Worm (Caenorhabditis elegans): ENCODE measurements around the gene B0244.17.

Gene B0244.17

ce11 chrIII:5706077-5706627 lies 26.9 kb upstream of the B0244.17 start, which contains the start of gene rpl-23 (continued):
- TF ChIP-seq C34F6.9 (tag; optimal IDR thresholded peaks at IDR 0.05) (peak; percentile 97), sma-3 (GFP tag; optimal IDR thresholded peaks at IDR 0.05) (peak; percentile 88), lin-11 (tag; optimal IDR thresholded peaks at IDR 0.05) (peak; percentile 92), mdl-1 (tag; optimal IDR thresholded peaks at IDR 0.05) (peak in 1 of 2 experiments; percentile 29), ceh-16 (tag; optimal IDR thresholded peaks at IDR 0.05) (peak; percentile 55), elt-3 (tag; optimal IDR thresholded peaks at IDR 0.05) (no peak), snpc-4 (tag; optimal IDR thresholded peaks at IDR 0.05) (peak; percentile 72), nhr-129 (tag; optimal IDR thresholded peaks at IDR 0.05) (peak; percentile 98), lin-13 (GFP tag; optimal IDR thresholded peaks at IDR 0.05) (peak; percentile 96)

ce11 chrIII:5707546-5707945 lies 25.5 kb upstream of the B0244.17 start:
- TF ChIP-seq nhr-12 (tag; optimal IDR thresholded peaks at IDR 0.05) (no peak), nhr-10 (tag; optimal IDR thresholded peaks at IDR 0.05) (no peak), nhr-11 (tag; optimal IDR thresholded peaks at IDR 0.05) (no peak), ZK546.5 (tag; optimal IDR thresholded peaks at IDR 0.05) (no peak), nhr-237 (tag; optimal IDR thresholded peaks at IDR 0.05) (no peak), crh-2 (tag; optimal IDR thresholded peaks at IDR 0.05) (no peak), Y55F3AM.14 (GFP tag; optimal IDR thresholded peaks at IDR 0.05) (no peak), dmd-4 (tag; optimal IDR thresholded peaks at IDR 0.05) (no peak), F13H6.1 (tag; optimal IDR thresholded peaks at IDR 0.05) (no peak), peb-1 (tag; optimal IDR thresholded peaks at IDR 0.05) (no peak), sem-4 (tag; optimal IDR thresholded peaks at IDR 0.05) (no peak), blmp-1 (tag; optimal IDR thresholded peaks at IDR 0.05; ENCODE audit: insufficient read depth) (no peak), nhr-77 (tag; optimal IDR thresholded peaks at IDR 0.05) (no peak)

ce11 chrIII:5708024-5708423 lies 25.0 kb upstream of the B0244.17 start:
- TF ChIP-seq nhr-21 (tag; optimal IDR thresholded peaks at IDR 0.05) = no peak
- TF ChIP-seq nhr-129 (tag; optimal IDR thresholded peaks at IDR 0.05) = peak; percentile 50

ce11 chrIII:5709224-5709623 lies 23.8 kb upstream of the B0244.17 start, which contains the start of gene hpo-28:
Gene hpo-28, minus strand, starts transcription at chrIII:5709324.
- TF ChIP-seq nhr-129 (tag; optimal IDR thresholded peaks at IDR 0.05) = no peak
- TF ChIP-seq nhr-12 (tag; optimal IDR thresholded peaks at IDR 0.05) = no peak
- TF ChIP-seq unc-62 (GFP tag; optimal IDR thresholded peaks at IDR 0.05) = no peak
- no peak for TF ChIP-seq ama-1 (optimal IDR thresholded peaks at IDR 0.05)
- no peak for TF ChIP-seq nhr-21 (tag; optimal IDR thresholded peaks at IDR 0.05)
- no peak for TF ChIP-seq ztf-11 (tag; optimal IDR thresholded peaks at IDR 0.05)
- TF ChIP-seq nhr-237 (tag; optimal IDR thresholded peaks at IDR 0.05) = no peak
- no peak for TF ChIP-seq C34F6.9 (tag; optimal IDR thresholded peaks at IDR 0.05)
- no peak for TF ChIP-seq snpc-4 (tag; optimal IDR thresholded peaks at IDR 0.05)
- TF ChIP-seq zag-1 (tag; optimal IDR thresholded peaks at IDR 0.05) = no peak

ce11 chrIII:5710045-5710444 lies 23.0 kb upstream of the B0244.17 start, which contains the start of gene B0336.12:
Gene B0336.12, minus strand, starts transcription at chrIII:5710145.
- TF ChIP-seq nhr-77 (tag; optimal IDR thresholded peaks at IDR 0.05) (no peak), gmeb-1 (tag; optimal IDR thresholded peaks at IDR 0.05) (no peak), nhr-10 (tag; optimal IDR thresholded peaks at IDR 0.05) (no peak), F13H6.1 (tag; optimal IDR thresholded peaks at IDR 0.05) (no peak), crh-2 (tag; optimal IDR thresholded peaks at IDR 0.05) (no peak), unc-62 (GFP tag; optimal IDR thresholded peaks at IDR 0.05) (no peak), nhr-23 (tag; optimal IDR thresholded peaks at IDR 0.05) (no peak), nhr-21 (tag; optimal IDR thresholded peaks at IDR 0.05) (no peak), sma-9 (GFP tag; optimal IDR thresholded peaks at IDR 0.05) (no peak), sma-9 (tag; optimal IDR thresholded peaks at IDR 0.05) (no peak), skn-1 (tag; optimal IDR thresholded peaks at IDR 0.05) (no peak), mbf-1 (tag; optimal IDR thresholded peaks at IDR 0.05) (no peak), aly-2 (tag; optimal IDR thresholded peaks at IDR 0.05) (no peak), snpc-4 (tag; optimal IDR thresholded peaks at IDR 0.05) (no peak), zag-1 (tag; optimal IDR thresholded peaks at IDR 0.05) (no peak), ama-1 (optimal IDR thresholded peaks at IDR 0.05) (no peak), sma-3 (GFP tag; optimal IDR thresholded peaks at IDR 0.05) (no peak), ztf-1 (GFP tag; conservative IDR thresholded peaks at IDR 0.05) (no peak), nhr-6 (tag; optimal IDR thresholded peaks at IDR 0.05) (no peak), mdl-1 (tag; optimal IDR thresholded peaks at IDR 0.05) (no peak)
